Worm (Caenorhabditis elegans) whole organism, early embryonic: Measurements from ENCODE around the gene Y39A1A.27.

ENCODE experiments used
- B0310.2 ChIP-seq: sonication (generic microtip); optimal IDR thresholded peaks from 2 replicates; lab custom pipeline; 2016; ENCODE audit warnings: mild to moderate bottlenecking, missing genetic modification characterization, missing compliant biosample characterization
- F13C5.2 ChIP-seq: sonication (generic microtip); optimal IDR thresholded peaks from 2 replicates; lab custom pipeline; 2017; ENCODE audit warnings: mild to moderate bottlenecking, missing genetic modification characterization, inconsistent platforms, missing compliant biosample characterization
- aly-1 ChIP-seq: sonication (generic microtip); optimal IDR thresholded peaks from 2 replicates; lab custom pipeline; 2016; ENCODE audit warnings: missing genetic modification characterization, missing compliant biosample characterization
- ama-1 ChIP-seq: fragments of 150-350 bp; optimal IDR thresholded peaks from 2 replicates; lab custom pipeline; 2014
- ceh-36 ChIP-seq: sonication (generic microtip); optimal IDR thresholded peaks from 2 replicates; lab custom pipeline; 2016; ENCODE audit warnings: missing genetic modification characterization, inconsistent platforms, missing compliant biosample characterization
- ets-7 ChIP-seq: sonication (generic microtip); optimal IDR thresholded peaks from 2 replicates; lab custom pipeline; 2016; ENCODE audit warnings: missing genotype, missing genetic modification characterization, missing compliant biosample characterization
- flt-1 ChIP-seq: fragments of 200-800 bp; sonication (Bioruptor generic); IDR thresholded peaks from 2 replicates; pipeline ENCODE4 v1.3.6; 2022; ENCODE audit warnings: missing genetic modification characterization, missing compliant biosample characterization
- hmbx-1 ChIP-seq: sonication (generic microtip); optimal IDR thresholded peaks from 2 replicates; lab custom pipeline; 2016; ENCODE audit warnings: mild to moderate bottlenecking, missing genetic modification characterization, missing compliant biosample characterization
- hmg-4 ChIP-seq: fragments of 200-800 bp; sonication (Bioruptor generic); optimal IDR thresholded peaks from 2 replicates; lab custom pipeline; 2018; ENCODE audit warnings: mild to moderate bottlenecking, missing genetic modification characterization, missing compliant biosample characterization
- hnd-1 ChIP-seq: sonication (generic microtip); optimal IDR thresholded peaks from 2 replicates; lab custom pipeline; 2016; ENCODE audit warnings: missing genetic modification characterization, missing compliant biosample characterization
- scrt-1 ChIP-seq: fragments of 200-800 bp; sonication (Bioruptor generic); IDR thresholded peaks from 2 replicates; pipeline ENCODE4 v1.3.6; 2022; ENCODE audit warnings: missing genetic modification characterization, missing compliant biosample characterization
- tbx-11 ChIP-seq: fragments of 200-800 bp; sonication (Bioruptor generic); IDR thresholded peaks from 2 replicates; pipeline ENCODE4 v1.3.6; 2022; ENCODE audit warnings: missing genetic modification characterization, missing compliant biosample characterization
- tbx-37 ChIP-seq: fragments of 200-800 bp; sonication (Bioruptor generic); conservative IDR thresholded peaks from 2 replicates; pipeline ENCODE4 v1.3.6; 2022; ENCODE audit warnings: missing genetic modification reagents, missing genetic modification characterization, missing compliant biosample characterization
- tra-4 ChIP-seq: sonication (generic microtip); optimal IDR thresholded peaks from 2 replicates; lab custom pipeline; 2017; ENCODE audit warnings: missing genetic modification characterization, missing compliant biosample characterization

DNA sequence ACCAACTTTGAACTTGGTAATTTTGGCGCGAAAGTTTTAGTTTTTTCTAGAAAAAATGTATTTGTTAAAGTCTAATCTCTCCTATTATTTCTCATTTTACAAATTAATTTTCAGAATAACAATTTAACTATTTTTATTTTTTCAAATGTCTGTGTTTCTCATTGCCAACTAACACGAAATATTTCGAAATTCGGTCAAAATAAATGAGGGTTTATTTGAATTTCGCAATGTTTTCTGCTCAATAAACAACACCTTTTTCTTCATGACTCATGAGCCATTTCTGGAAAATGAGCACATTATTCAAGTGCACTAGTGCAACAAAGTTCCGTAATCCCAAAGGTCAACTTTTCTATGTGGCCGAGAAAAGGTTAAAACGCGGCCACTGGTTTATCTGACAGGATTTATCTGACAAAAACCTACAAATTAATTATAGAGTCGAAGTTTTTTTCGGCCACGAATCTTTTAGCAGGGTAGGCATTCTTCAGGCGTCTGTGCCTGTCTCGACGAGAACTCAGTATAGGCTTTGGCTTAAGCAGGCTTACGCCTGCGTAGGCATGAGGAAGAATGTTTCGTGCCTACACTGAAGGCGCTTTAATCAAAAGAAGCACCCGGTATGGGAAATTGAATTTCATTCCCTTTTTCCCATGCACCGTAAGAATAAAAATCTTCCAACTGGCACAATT lies at the start of gene Y39A1A.27:
- no peak for TF ChIP-seq hnd-1
- TF ChIP-seq aly-1 (tag; lab: Kevin White, UChicago), result no peak
- TF ChIP-seq tra-4 (tag; lab: Kevin White, UChicago), result no peak
- no peak for TF ChIP-seq F13C5.2 (tag; lab: Kevin White, UChicago)
- TF ChIP-seq flt-1 (GFP tag; lab: Robert Waterston, UW), result no peak
- no peak for TF ChIP-seq tbx-11
- TF ChIP-seq hmg-4, result no peak
- TF ChIP-seq ama-1, result no peak
- TF ChIP-seq hmbx-1, result no peak
- no peak for TF ChIP-seq ceh-36 (tag; lab: Kevin White, UChicago)
- no peak for TF ChIP-seq tbx-37 (GFP tag; lab: Robert Waterston, UW)
- no peak for TF ChIP-seq ets-7 (tag; lab: Kevin White, UChicago)
- no peak for TF ChIP-seq scrt-1
- TF ChIP-seq B0310.2 (tag; lab: Kevin White, UChicago), result no peak
